Fruit fly (Drosophila melanogaster) whole organism, embryonic: ENCODE data around the gene WDR79.

Source experiments
- Ada2b ChIP-seq: fragments of 200-800 bp; sonication (Bioruptor generic); IDR thresholded peaks from 2 replicates; pipeline ENCODE4 v1.3.6; 2022; ENCODE audit warnings: missing biosample characterization, missing genetic modification characterization
- Atf3 ChIP-seq: fragments of 200-800 bp; sonication (Bioruptor generic); optimal IDR thresholded peaks from 3 replicates; lab custom pipeline; 2016; ENCODE audit warnings: missing biosample characterization, missing genetic modification characterization
- Bdp1 ChIP-seq: fragments of 200-800 bp; sonication (Bioruptor generic); optimal IDR thresholded peaks from 3 replicates; lab custom pipeline; 2016; ENCODE audit warnings: missing biosample characterization, missing genetic modification characterization
- Bteb2 ChIP-seq: fragments of 200-800 bp; sonication (Bioruptor generic); optimal IDR thresholded peaks from 2 replicates; lab custom pipeline; 2016; ENCODE audit warnings: missing biosample characterization, missing genetic modification characterization
- CG10565 ChIP-seq: fragments of 200-800 bp; sonication (Bioruptor generic); optimal IDR thresholded peaks from 3 replicates; lab custom pipeline; 2016; ENCODE audit warnings: missing biosample characterization, mild to moderate bottlenecking, missing genetic modification characterization
- CG1233 ChIP-seq: fragments of 200-800 bp; sonication (Bioruptor generic); optimal IDR thresholded peaks from 4 replicates; lab custom pipeline; 2018; ENCODE audit warnings: missing biosample characterization, mild to moderate bottlenecking, missing genetic modification characterization
- CG14050 ChIP-seq: fragments of 200-800 bp; sonication (Bioruptor generic); IDR thresholded peaks from 3 replicates; pipeline ENCODE4 v1.3.6; 2022; ENCODE audit warnings: missing biosample characterization, missing genetic modification characterization
- CG16863 ChIP-seq: fragments of 200-800 bp; sonication (Bioruptor generic); optimal IDR thresholded peaks from 3 replicates; lab custom pipeline; 2016; ENCODE audit warnings: missing biosample characterization, missing genetic modification characterization
- CG17359 ChIP-seq: fragments of 200-800 bp; sonication (Bioruptor generic); optimal IDR thresholded peaks from 3 replicates; lab custom pipeline; 2018; ENCODE audit warnings: missing biosample characterization, mild to moderate bottlenecking, missing genetic modification characterization, moderate library complexity
- CG18262 ChIP-seq: fragments of 200-800 bp; optimal IDR thresholded peaks from 3 replicates; lab custom pipeline; 2019; ENCODE audit warnings: missing biosample characterization, mild to moderate bottlenecking, missing genetic modification characterization, moderate library complexity
- CG18599 ChIP-seq: fragments of 200-800 bp; sonication (Bioruptor generic); optimal IDR thresholded peaks from 3 replicates; lab custom pipeline; 2017; ENCODE audit warnings: missing biosample characterization, missing genetic modification characterization, mild to moderate bottlenecking, moderate library complexity, missing genetic modification reagents
- CG2202 ChIP-seq: fragments of 200-800 bp; sonication (Bioruptor generic); optimal IDR thresholded peaks from 2 replicates; lab custom pipeline; 2018; ENCODE audit warnings: missing biosample characterization, mild to moderate bottlenecking, missing genetic modification characterization
- CG31224 ChIP-seq: fragments of 200-800 bp; sonication (Bioruptor generic); IDR thresholded peaks from 2 replicates; pipeline ENCODE4 v1.3.6; 2022; ENCODE audit warnings: missing biosample characterization, missing genetic modification characterization
- CG3163 ChIP-seq: fragments of 200-800 bp; sonication (Bioruptor generic); optimal IDR thresholded peaks from 3 replicates; lab custom pipeline; 2016; ENCODE audit warnings: missing biosample characterization, missing genetic modification characterization
- CG3838 ChIP-seq: fragments of 200-800 bp; sonication (Bioruptor generic); optimal IDR thresholded peaks from 3 replicates; lab custom pipeline; 2016; ENCODE audit warnings: missing biosample characterization, missing genetic modification characterization
- CG4282 ChIP-seq: fragments of 200-800 bp; sonication (Bioruptor generic); optimal IDR thresholded peaks from 2 replicates; lab custom pipeline; 2016; ENCODE audit warnings: missing biosample characterization, missing genetic modification characterization
- CG6689 ChIP-seq: fragments of 200-800 bp; sonication (Bioruptor generic); IDR thresholded peaks from 2 replicates; pipeline ENCODE4 v1.3.6; 2022; ENCODE audit warnings: missing biosample characterization, missing genetic modification characterization
- CG7786 ChIP-seq: fragments of 200-800 bp; sonication (Bioruptor generic); optimal IDR thresholded peaks from 2 replicates; lab custom pipeline; 2016; ENCODE audit warnings: missing biosample characterization, missing genetic modification characterization
- CG9876 ChIP-seq: fragments of 200-800 bp; sonication (Bioruptor generic); optimal IDR thresholded peaks from 2 replicates; lab custom pipeline; 2016; ENCODE audit warnings: missing biosample characterization, missing genetic modification characterization
- CG9932 ChIP-seq: fragments of 200-800 bp; sonication (Bioruptor generic); IDR thresholded peaks from 2 replicates; pipeline ENCODE4 v1.3.6; 2022; ENCODE audit warnings: missing biosample characterization, missing genetic modification characterization
- CHES-1-like ChIP-seq: fragments of 200-800 bp; sonication (Bioruptor generic); optimal IDR thresholded peaks from 2 replicates; lab custom pipeline; 2016; ENCODE audit warnings: missing biosample characterization, missing genetic modification characterization
- D ChIP-seq, 2 experiments: fragments of 200-800 bp in 1 of 2; fragments of >200 bp in 1 of 2; sonication (Bioruptor generic) in 1 of 2; optimal IDR thresholded peaks; 2 replicates in 1 of 2; 3 replicates in 1 of 2; lab custom pipeline; 2017; ENCODE audit warnings: mild to moderate bottlenecking in 1 of 2, missing biosample characterization in 1 of 2, missing genetic modification characterization in 1 of 2, missing genetic modification reagents in 1 of 2
- D19A ChIP-seq: fragments of 200-800 bp; optimal IDR thresholded peaks from 3 replicates; lab custom pipeline; 2019; ENCODE audit warnings: missing biosample characterization, mild to moderate bottlenecking, missing genetic modification characterization, moderate library complexity
- Dad ChIP-seq: fragments of 200-800 bp; sonication (Bioruptor generic); optimal IDR thresholded peaks from 3 replicates; lab custom pipeline; 2016; ENCODE audit warnings: missing biosample characterization, missing genetic modification characterization
- Eip74EF ChIP-seq, 2 experiments: fragments of 200-800 bp in 1 of 2; fragments of >200 bp in 1 of 2; sonication (Bioruptor generic) in 1 of 2; optimal IDR thresholded peaks; 2 replicates each; lab custom pipeline; 2017 to 2019; ENCODE audit warnings: missing biosample characterization in 2 of 2, missing genetic modification characterization in 2 of 2, mild to moderate bottlenecking in 1 of 2, moderate library complexity in 1 of 2
- Elba2 ChIP-seq: fragments of 200-800 bp; sonication (Bioruptor generic); optimal IDR thresholded peaks from 3 replicates; lab custom pipeline; 2016; ENCODE audit warnings: missing biosample characterization, missing genetic modification characterization
- Fer2 ChIP-seq: fragments of 200-800 bp; sonication (Bioruptor generic); optimal IDR thresholded peaks from 2 replicates; lab custom pipeline; 2018; ENCODE audit warnings: missing biosample characterization, mild to moderate bottlenecking, missing genetic modification characterization, moderate library complexity
- HLH4C ChIP-seq: fragments of 200-800 bp; sonication (Bioruptor generic); IDR thresholded peaks from 3 replicates; pipeline ENCODE4 v1.3.6; 2022; ENCODE audit warnings: missing biosample characterization, missing genetic modification characterization; ENCODE audit not compliant: partially characterized antibody
- Hand ChIP-seq: fragments of 200-800 bp; sonication (Bioruptor generic); optimal IDR thresholded peaks from 2 replicates; lab custom pipeline; 2017; ENCODE audit warnings: mild to moderate bottlenecking, missing biosample characterization, missing genetic modification reagents, missing genetic modification characterization
- Hr3 ChIP-seq: fragments of 200-800 bp; sonication (Bioruptor generic); optimal IDR thresholded peaks from 3 replicates; lab custom pipeline; 2016; ENCODE audit warnings: missing biosample characterization, missing genetic modification characterization
- Hr51 ChIP-seq, 2 experiments: fragments of 200-800 bp; sonication (Bioruptor generic); optimal IDR thresholded peaks; 2 replicates in 1 of 2; 3 replicates in 1 of 2; lab custom pipeline; 2016 to 2018; ENCODE audit warnings: missing biosample characterization in 2 of 2, missing genetic modification characterization in 2 of 2, mild to moderate bottlenecking in 1 of 2, moderate library complexity in 1 of 2
- Hsf ChIP-seq: fragments of 200-800 bp; sonication (Bioruptor generic); optimal IDR thresholded peaks from 3 replicates; lab custom pipeline; 2016; ENCODE audit warnings: missing biosample characterization, missing genetic modification characterization
- Mad ChIP-seq: fragments of 200-800 bp; sonication (Bioruptor generic); optimal IDR thresholded peaks from 2 replicates; lab custom pipeline; 2016; ENCODE audit warnings: missing biosample characterization, missing genetic modification characterization
- Nf-YC ChIP-seq: fragments of 200-800 bp; optimal IDR thresholded peaks from 3 replicates; lab custom pipeline; 2019; ENCODE audit warnings: missing biosample characterization, mild to moderate bottlenecking, missing genetic modification characterization, moderate library complexity
- Sox100B ChIP-seq: fragments of 200-800 bp; sonication (Bioruptor generic); optimal IDR thresholded peaks from 3 replicates; lab custom pipeline; 2018; ENCODE audit warnings: missing biosample characterization, mild to moderate bottlenecking, missing genetic modification characterization
- al ChIP-seq: fragments of 200-800 bp; sonication (Bioruptor generic); IDR thresholded peaks from 2 replicates; pipeline ENCODE4 v1.3.6; 2022; ENCODE audit warnings: missing biosample characterization, missing genetic modification characterization
- az2 ChIP-seq: fragments of 200-800 bp; sonication (Bioruptor generic); optimal IDR thresholded peaks from 3 replicates; lab custom pipeline; 2016; ENCODE audit warnings: missing biosample characterization, missing genetic modification characterization
- bbx ChIP-seq: fragments of 200-800 bp; sonication (Bioruptor generic); IDR thresholded peaks from 2 replicates; pipeline ENCODE4 v1.3.6; 2022; ENCODE audit warnings: missing biosample characterization, missing genetic modification characterization; ENCODE audit not compliant: partially characterized antibody
- croc ChIP-seq: fragments of 200-800 bp; sonication (Bioruptor generic); conservative IDR thresholded peaks from 3 replicates; pipeline ENCODE4 v1.3.6; 2022; ENCODE audit warnings: missing biosample characterization, missing genetic modification characterization
- dysf ChIP-seq: fragments of 200-800 bp; sonication (Bioruptor generic); IDR thresholded peaks from 3 replicates; pipeline ENCODE4 v1.3.6; 2022; ENCODE audit warnings: missing biosample characterization, missing genetic modification characterization
- lab ChIP-seq: fragments of 200-800 bp; sonication (Bioruptor generic); optimal IDR thresholded peaks from 3 replicates; lab custom pipeline; 2017; ENCODE audit warnings: missing biosample characterization, missing genetic modification characterization, mild to moderate bottlenecking, moderate library complexity, missing genetic modification reagents
- lbe ChIP-seq: fragments of 200-800 bp; sonication (Bioruptor generic); optimal IDR thresholded peaks from 2 replicates; lab custom pipeline; 2016; ENCODE audit warnings: missing biosample characterization, mild to moderate bottlenecking, missing genetic modification characterization
- repo ChIP-seq: fragments of 200-800 bp; sonication (Bioruptor generic); optimal IDR thresholded peaks from 2 replicates; lab custom pipeline; 2016; ENCODE audit warnings: missing biosample characterization, missing genetic modification characterization
- rib ChIP-seq: fragments of 200-800 bp; sonication (Bioruptor generic); IDR thresholded peaks from 2 replicates; pipeline ENCODE4 v1.3.6; 2022; ENCODE audit warnings: missing biosample characterization, missing genetic modification characterization
- sqz ChIP-seq: fragments of 200-800 bp; sonication (Bioruptor generic); optimal IDR thresholded peaks from 3 replicates; lab custom pipeline; 2018; ENCODE audit warnings: missing biosample characterization, mild to moderate bottlenecking, missing genetic modification characterization
- tin ChIP-seq: fragments of 200-800 bp; sonication (Bioruptor generic); optimal IDR thresholded peaks from 3 replicates; lab custom pipeline; 2016; ENCODE audit warnings: missing biosample characterization, missing genetic modification characterization
- toy ChIP-seq: fragments of 200-800 bp; sonication (Bioruptor generic); IDR thresholded peaks from 2 replicates; pipeline ENCODE4 v1.3.6; 2022; ENCODE audit warnings: missing biosample characterization, missing genetic modification characterization
- ttk ChIP-seq: fragments of 200-800 bp; sonication (Bioruptor generic); IDR thresholded peaks from 2 replicates; pipeline ENCODE4 v2.1.2; 2022; ENCODE audit warnings: missing biosample characterization, missing genetic modification characterization

Gene WDR79

dm6 chr2L:6088371-6089365, 38.9 kb downstream of the WDR79 start (continued):
- TF ChIP-seq Eip74EF (GFP tag; optimal IDR thresholded peaks at IDR 0.05; lab: Kevin White, UChicago) (peak in 1 of 2 experiments; percentile 45), Dad (no peak), CG16863 (GFP tag; lab: Kevin White, UChicago) (no peak), D (optimal IDR thresholded peaks at IDR 0.05; lab: Kevin White, UChicago) (peak; percentile 84), D (GFP tag; optimal IDR thresholded peaks at IDR 0.05; lab: Kevin White, UChicago) (peak; percentile 31), rib (GFP tag; lab: Robert Waterston, UW) (peak; percentile 77), D19A (no peak), CG18262 (tag; lab: Kevin White, UChicago) (no peak), Fer2 (no peak), Mad (GFP tag; lab: Kevin White, UChicago) (no peak), Nf-YC (tag; lab: Kevin White, UChicago) (peak; percentile 60), CG14050 (GFP tag; lab: Robert Waterston, UW) (no peak; the same call in 2 of the 3 replicates), toy (GFP tag; lab: Robert Waterston, UW) (no peak), ttk (GFP tag; lab: Robert Waterston, UW) (peak; percentile 18; the same call in 1 of the 2 replicates), Hsf (GFP tag; lab: Kevin White, UChicago) (no peak), repo (peak; percentile 40), CG18599 (GFP tag; lab: Kevin White, UChicago) (peak; percentile 65), Hr3 (GFP tag; lab: Kevin White, UChicago) (no peak), Atf3 (GFP tag; lab: Kevin White, UChicago) (peak; percentile 11), Sox100B (GFP tag; lab: Kevin White, UChicago) (peak; percentile 48), CHES-1-like (GFP tag; lab: Kevin White, UChicago) (no peak), Bdp1 (no peak), Hr51 (GFP tag; optimal IDR thresholded peaks at IDR 0.05; lab: Kevin White, UChicago) (peak in 1 of 2 experiments; percentile 13), al (GFP tag; lab: Robert Waterston, UW) (no peak), dysf (no peak), Ada2b (0 out of 2 replicates have a peak, but pooled peaks have one; percentile 26), CG4282 (peak; percentile 34), az2 (GFP tag; lab: Kevin White, UChicago) (no peak), sqz (no peak), CG2202 (tag; lab: Kevin White, UChicago) (peak; percentile 13), CG31224 (GFP tag; lab: Robert Waterston, UW) (no peak), CG1233 (GFP tag; lab: Kevin White, UChicago) (peak; percentile 8), CG9932 (GFP tag; lab: Robert Waterston, UW) (peak; percentile 39; the same call in 1 of the 2 replicates), CG9876 (GFP tag; lab: Kevin White, UChicago) (no peak), CG3838 (peak; percentile 61), CG17359 (peak; percentile 30), Hand (GFP tag; lab: Kevin White, UChicago) (peak; percentile 51), CG6689 (GFP tag; lab: Robert Waterston, UW) (no peak), CG3163 (peak; percentile 44), lbe (peak; percentile 3), croc (GFP tag; lab: Robert Waterston, UW) (no peak), lab (GFP tag; lab: Kevin White, UChicago) (peak; percentile 46), bbx (GFP tag; lab: Robert Waterston, UW) (peak; percentile 71), HLH4C (GFP tag; lab: Robert Waterston, UW) (peak; percentile 44; the same call in 1 of the 3 replicates), tin (no peak), CG7786 (GFP tag; lab: Kevin White, UChicago) (no peak), CG10565 (no peak), Bteb2 (peak; percentile 19), Elba2 (GFP tag; lab: Kevin White, UChicago) (peak; percentile 59)
